Worm (Caenorhabditis elegans): Measurements from ENCODE around the gene gpb-1.

Gene gpb-1

DNA sequence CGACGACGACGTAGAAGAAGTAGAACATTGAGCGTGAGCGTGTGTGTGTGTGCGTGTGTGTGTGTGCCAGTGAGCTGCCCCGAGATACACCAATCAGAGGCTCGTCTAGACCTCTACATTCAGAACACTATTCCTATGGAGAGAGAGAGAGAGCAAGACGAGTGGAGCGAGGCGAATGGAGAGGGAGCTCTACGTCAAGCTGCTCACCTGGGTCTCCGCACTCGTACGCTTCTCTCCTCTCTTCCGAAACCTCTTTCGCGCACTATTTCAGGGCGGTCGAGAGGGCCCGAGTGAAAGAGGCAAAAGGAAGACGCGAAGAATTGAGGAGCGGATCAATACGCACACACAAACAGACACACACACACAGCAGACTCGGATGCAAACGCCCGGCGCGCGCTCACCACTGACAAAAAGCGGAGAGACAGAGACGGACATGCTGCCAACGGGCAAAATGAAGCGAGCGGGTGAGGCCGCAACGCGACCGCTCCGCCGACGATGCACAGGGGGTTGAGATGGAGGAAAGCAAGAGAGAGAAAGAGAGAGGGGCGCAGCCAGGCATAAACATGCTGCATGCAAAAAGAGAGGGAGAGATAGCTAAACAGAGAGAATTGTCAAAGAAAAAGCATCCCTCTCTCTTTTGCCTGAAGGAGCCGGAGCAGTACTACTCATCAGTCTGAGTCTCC lies 1.2 kb upstream of the gpb-1 start:
- TF ChIP-seq unc-55 (GFP tag; optimal IDR thresholded peaks at IDR 0.05), result peak; percentile 80
- TF ChIP-seq ceh-16 (tag; optimal IDR thresholded peaks at IDR 0.05), result peak; percentile 53
- peak; percentile 65 for TF ChIP-seq sma-9 (GFP tag; optimal IDR thresholded peaks at IDR 0.05)
- no peak for TF ChIP-seq sma-9 (tag; optimal IDR thresholded peaks at IDR 0.05)
- no peak for TF ChIP-seq ama-1 (optimal IDR thresholded peaks at IDR 0.05)
- no peak for TF ChIP-seq alr-1 (tag; optimal IDR thresholded peaks at IDR 0.05)
- peak; percentile 40 to 75 for TF ChIP-seq lsy-2 (tag; optimal IDR thresholded peaks at IDR 0.05)
- no peak for TF ChIP-seq elt-3 (tag; optimal IDR thresholded peaks at IDR 0.05)
- TF ChIP-seq blmp-1 (tag; optimal IDR thresholded peaks at IDR 0.05; ENCODE audit: insufficient read depth), result no peak
- TF ChIP-seq ztf-4 (tag; optimal IDR thresholded peaks at IDR 0.05), result peak; percentile 57
- TF ChIP-seq R02D3.7 (tag; optimal IDR thresholded peaks at IDR 0.05), result no peak
- TF ChIP-seq nhr-11 (tag; optimal IDR thresholded peaks at IDR 0.05), result no peak
- TF ChIP-seq sem-4 (tag; optimal IDR thresholded peaks at IDR 0.05), result peak; percentile 4
- TF ChIP-seq crh-2 (tag; optimal IDR thresholded peaks at IDR 0.05), result peak; percentile 80
- TF ChIP-seq lin-39 (tag; optimal IDR thresholded peaks at IDR 0.05), result peak; percentile 73
- peak; percentile 64 for TF ChIP-seq nhr-6 (tag; optimal IDR thresholded peaks at IDR 0.05)
- peak; percentile 48 for TF ChIP-seq fos-1 (tag; optimal IDR thresholded peaks at IDR 0.05)
- no peak for TF ChIP-seq ztf-1 (GFP tag; conservative IDR thresholded peaks at IDR 0.05)
- TF ChIP-seq F13H6.1 (tag; optimal IDR thresholded peaks at IDR 0.05), result peak; percentile 96
- no peak for TF ChIP-seq aly-2 (tag; optimal IDR thresholded peaks at IDR 0.05)
- no peak for TF ChIP-seq dmd-4 (tag; optimal IDR thresholded peaks at IDR 0.05)
- peak; percentile 45 for TF ChIP-seq gmeb-1 (tag; optimal IDR thresholded peaks at IDR 0.05)
- TF ChIP-seq unc-39 (tag; optimal IDR thresholded peaks at IDR 0.05), result no peak
- TF ChIP-seq mbf-1 (tag; optimal IDR thresholded peaks at IDR 0.05), result no peak
- TF ChIP-seq elt-1 (tag; optimal IDR thresholded peaks at IDR 0.05), result no peak
- no peak for TF ChIP-seq nhr-12 (tag; optimal IDR thresholded peaks at IDR 0.05)
- no peak for TF ChIP-seq lin-11 (tag; optimal IDR thresholded peaks at IDR 0.05)
- TF ChIP-seq mab-5 (tag; optimal IDR thresholded peaks at IDR 0.05), result peak; percentile 71
- peak; percentile 51 for TF ChIP-seq egl-27 (tag; optimal IDR thresholded peaks at IDR 0.05)
- TF ChIP-seq snpc-4 (tag; optimal IDR thresholded peaks at IDR 0.05), result no peak
- TF ChIP-seq zag-1 (tag; optimal IDR thresholded peaks at IDR 0.05), result peak; percentile 81
- peak; percentile 6 for TF ChIP-seq ztf-11 (tag; optimal IDR thresholded peaks at IDR 0.05)
- TF ChIP-seq nhr-23 (tag; optimal IDR thresholded peaks at IDR 0.05), result no peak
- peak; percentile 65 for TF ChIP-seq nhr-25 (tag; optimal IDR thresholded peaks at IDR 0.05)
- peak; percentile 7 for TF ChIP-seq ZK546.5 (tag; optimal IDR thresholded peaks at IDR 0.05)
- peak; percentile 44 for TF ChIP-seq Y55F3AM.14 (GFP tag; optimal IDR thresholded peaks at IDR 0.05)
- TF ChIP-seq C34F6.9 (tag; optimal IDR thresholded peaks at IDR 0.05), result peak; percentile 68
- no peak for TF ChIP-seq peb-1 (tag; optimal IDR thresholded peaks at IDR 0.05)
- peak; percentile 19 for TF ChIP-seq nhr-77 (tag; optimal IDR thresholded peaks at IDR 0.05)
- no peak for TF ChIP-seq nhr-10 (tag; optimal IDR thresholded peaks at IDR 0.05)
- TF ChIP-seq ceh-82 (tag; optimal IDR thresholded peaks at IDR 0.05), result peak; percentile 81
- no peak for TF ChIP-seq skn-1 (tag; optimal IDR thresholded peaks at IDR 0.05)
- no peak for TF ChIP-seq unc-62 (GFP tag; optimal IDR thresholded peaks at IDR 0.05)
- peak; percentile 85 for TF ChIP-seq nhr-129 (tag; optimal IDR thresholded peaks at IDR 0.05)
- TF ChIP-seq mdl-1 (tag; optimal IDR thresholded peaks at IDR 0.05), result peak; percentile 68 to 69
- peak; percentile 65 for TF ChIP-seq sma-3 (GFP tag; optimal IDR thresholded peaks at IDR 0.05)
- no peak for TF ChIP-seq nhr-21 (tag; optimal IDR thresholded peaks at IDR 0.05)
- TF ChIP-seq nhr-237 (tag; optimal IDR thresholded peaks at IDR 0.05), result no peak
- TF ChIP-seq lin-13 (GFP tag; optimal IDR thresholded peaks at IDR 0.05), result peak; percentile 37

All from whole organism, L2 larva.